Fruit fly (Drosophila melanogaster) whole organism, adult: ENCODE measurements around the gene KP78a.
A peak's percentile ranks its signal among the peaks of the same experiment; 100 is the strongest.

ENCODE experiments used
- CG11617 ChIP-seq: fragments of 200-800 bp; sonication (Bioruptor generic); optimal IDR thresholded peaks from 2 replicates; lab custom pipeline; 2017; ENCODE audit warnings: mild to moderate bottlenecking, missing biosample characterization, missing genetic modification reagents, missing genetic modification characterization
- CG12768 ChIP-seq: fragments of 200-800 bp; sonication (Bioruptor generic); optimal IDR thresholded peaks from 2 replicates; lab custom pipeline; 2017; ENCODE audit warnings: missing biosample characterization, missing genetic modification characterization, mild to moderate bottlenecking, moderate library complexity, missing genetic modification reagents
- CG14711 ChIP-seq: fragments of 200-800 bp; sonication (Bioruptor generic); optimal IDR thresholded peaks from 2 replicates; lab custom pipeline; 2018; ENCODE audit warnings: missing biosample characterization, mild to moderate bottlenecking, missing genetic modification characterization, moderate library complexity
- CG1620 ChIP-seq: fragments of 200-800 bp; sonication (Bioruptor generic); optimal IDR thresholded peaks from 2 replicates; lab custom pipeline; 2016; ENCODE audit warnings: missing biosample characterization, missing genetic modification characterization
- CG33017 ChIP-seq: fragments of 200-800 bp; sonication (Bioruptor generic); optimal IDR thresholded peaks from 2 replicates; lab custom pipeline; 2018; ENCODE audit warnings: missing biosample characterization, mild to moderate bottlenecking, missing genetic modification characterization, moderate library complexity
- CG5204 ChIP-seq: fragments of 200-800 bp; sonication (Bioruptor generic); optimal IDR thresholded peaks from 2 replicates; lab custom pipeline; 2016; ENCODE audit warnings: missing biosample characterization, missing genetic modification characterization
- CG7045 ChIP-seq: fragments of 200-800 bp; sonication (Bioruptor generic); optimal IDR thresholded peaks from 2 replicates; lab custom pipeline; 2017; ENCODE audit warnings: missing biosample characterization, mild to moderate bottlenecking, missing genetic modification characterization
- CG7101 ChIP-seq: fragments of 200-800 bp; sonication (Bioruptor generic); optimal IDR thresholded peaks from 2 replicates; lab custom pipeline; 2018; ENCODE audit warnings: missing biosample characterization, mild to moderate bottlenecking, missing genetic modification characterization, moderate library complexity
- Clk ChIP-seq: fragments of 200-800 bp; sonication (Bioruptor generic); optimal IDR thresholded peaks from 2 replicates; lab custom pipeline; 2017; ENCODE audit warnings: missing biosample characterization, missing genetic modification characterization
- Crg-1 ChIP-seq: fragments of 200-800 bp; sonication (Bioruptor generic); optimal IDR thresholded peaks from 2 replicates; lab custom pipeline; 2016; ENCODE audit warnings: missing biosample characterization, missing genetic modification characterization
- Hr96 ChIP-seq: fragments of 200-800 bp; sonication (Bioruptor generic); optimal IDR thresholded peaks from 2 replicates; lab custom pipeline; 2016; ENCODE audit warnings: missing biosample characterization, missing genetic modification characterization
- Mnt ChIP-seq: fragments of 200-800 bp; sonication (Bioruptor generic); optimal IDR thresholded peaks from 2 replicates; lab custom pipeline; 2016; ENCODE audit warnings: missing biosample characterization, mild to moderate bottlenecking, missing genetic modification characterization
- bab1 ChIP-seq: fragments of 200-800 bp; sonication (Bioruptor generic); optimal IDR thresholded peaks from 3 replicates; lab custom pipeline; 2019; ENCODE audit warnings: missing biosample characterization, mild to moderate bottlenecking, missing genetic modification characterization, moderate library complexity
- cic ChIP-seq: fragments of 200-800 bp; sonication (Bioruptor generic); optimal IDR thresholded peaks from 2 replicates; lab custom pipeline; 2017; ENCODE audit warnings: missing biosample characterization, mild to moderate bottlenecking, missing genetic modification characterization, moderate library complexity
- cnc ChIP-seq, 2 experiments: fragments of >200 bp; optimal IDR thresholded peaks; 2 replicates each; lab custom pipeline; 2017
- kay ChIP-seq: fragments of 200-800 bp; sonication (Bioruptor generic); peaks from one replicate; lab custom pipeline; 2016; ENCODE audit warnings: missing biosample characterization, missing genetic modification characterization, borderline replicate concordance
- ovo ChIP-seq: fragments of 200-800 bp; sonication (Bioruptor generic); optimal IDR thresholded peaks from 2 replicates; lab custom pipeline; 2016; ENCODE audit warnings: missing biosample characterization, missing genetic modification characterization
- pad ChIP-seq: fragments of 200-800 bp; sonication (Bioruptor generic); optimal IDR thresholded peaks from 3 replicates; lab custom pipeline; 2017; ENCODE audit warnings: missing biosample characterization, missing genetic modification characterization, mild to moderate bottlenecking, moderate library complexity, missing genetic modification reagents
- tj ChIP-seq: fragments of 200-800 bp; sonication (Bioruptor generic); optimal IDR thresholded peaks from 3 replicates; lab custom pipeline; 2017; ENCODE audit warnings: missing biosample characterization, mild to moderate bottlenecking, missing genetic modification characterization, moderate library complexity
- toe ChIP-seq: fragments of 200-800 bp; sonication (Bioruptor generic); optimal IDR thresholded peaks from 2 replicates; lab custom pipeline; 2016; ENCODE audit warnings: missing biosample characterization, missing genetic modification characterization

KP78a gene

DNA sequence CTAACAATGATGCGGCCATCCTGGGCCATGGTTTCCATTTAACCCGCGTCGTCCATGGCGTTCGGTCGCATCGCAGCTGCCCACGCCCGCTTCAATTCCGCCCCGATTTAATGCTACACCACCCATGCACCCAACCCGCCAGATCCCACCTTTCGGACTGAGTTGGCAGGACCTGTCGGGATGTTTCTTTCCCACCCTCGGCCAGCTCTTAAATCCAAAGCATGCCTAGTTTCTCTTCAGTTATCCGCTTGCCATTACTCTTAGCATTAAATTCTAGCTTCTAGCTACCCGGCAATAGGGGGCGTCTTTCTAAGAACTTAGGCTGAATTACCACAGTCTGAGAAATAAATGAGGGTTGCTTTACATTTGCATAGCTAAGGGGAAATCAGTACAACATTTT is 40.6 kb downstream of the KP78a start:
- TF ChIP-seq CG5204 (no peak), CG7045 (GFP tag; lab: Kevin White, UChicago) (no peak), tj (no peak), CG11617 (GFP tag; lab: Kevin White, UChicago) (no peak), pad (no peak), CG12768 (GFP tag; lab: Kevin White, UChicago) (no peak), cic (GFP tag; lab: Kevin White, UChicago) (no peak), Crg-1 (GFP tag; lab: Kevin White, UChicago) (no peak), bab1 (no peak), Hr96 (GFP tag; lab: Kevin White, UChicago) (no peak)

DNA sequence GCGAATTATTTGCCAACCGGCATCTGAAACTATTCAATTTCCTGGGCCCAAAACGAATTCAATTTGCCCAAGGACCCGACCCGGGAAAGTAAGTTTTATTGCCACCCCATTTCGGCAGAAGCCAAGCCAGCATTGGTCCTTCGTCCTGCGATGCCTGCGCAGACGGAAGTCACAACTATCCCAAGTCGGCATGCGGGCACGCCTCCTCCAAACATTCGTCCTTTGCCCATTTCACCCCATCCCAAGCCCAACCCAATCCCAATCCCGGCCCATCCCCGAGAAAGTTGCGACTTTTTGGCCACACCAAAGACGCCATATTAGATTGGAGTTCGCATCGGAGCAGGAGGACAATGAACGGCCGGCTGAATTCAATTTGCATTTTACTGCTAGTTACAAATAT is 42.3 kb downstream of the KP78a start:
- TF ChIP-seq tj (no peak), CG1620 (GFP tag; lab: Kevin White, UChicago) (no peak), cic (GFP tag; lab: Kevin White, UChicago) (no peak), Crg-1 (GFP tag; lab: Kevin White, UChicago) (no peak), Hr96 (GFP tag; lab: Kevin White, UChicago) (no peak), bab1 (no peak), CG5204 (no peak), ovo (GFP tag; lab: Kevin White, UChicago) (no peak), cnc (optimal IDR thresholded peaks at IDR 0.05; lab: Kevin White, UChicago) (no peak), Clk (GFP tag; lab: Kevin White, UChicago) (no peak), CG7101 (no peak), toe (GFP tag; lab: Kevin White, UChicago) (no peak), kay (GFP tag; lab: Kevin White, UChicago) (no peak), CG33017 (tag; lab: Kevin White, UChicago) (no peak), CG11617 (GFP tag; lab: Kevin White, UChicago) (no peak), Mnt (GFP tag; lab: Kevin White, UChicago) (no peak), CG7045 (GFP tag; lab: Kevin White, UChicago) (no peak), CG12768 (GFP tag; lab: Kevin White, UChicago) (no peak), pad (no peak), CG14711 (no peak)

DNA sequence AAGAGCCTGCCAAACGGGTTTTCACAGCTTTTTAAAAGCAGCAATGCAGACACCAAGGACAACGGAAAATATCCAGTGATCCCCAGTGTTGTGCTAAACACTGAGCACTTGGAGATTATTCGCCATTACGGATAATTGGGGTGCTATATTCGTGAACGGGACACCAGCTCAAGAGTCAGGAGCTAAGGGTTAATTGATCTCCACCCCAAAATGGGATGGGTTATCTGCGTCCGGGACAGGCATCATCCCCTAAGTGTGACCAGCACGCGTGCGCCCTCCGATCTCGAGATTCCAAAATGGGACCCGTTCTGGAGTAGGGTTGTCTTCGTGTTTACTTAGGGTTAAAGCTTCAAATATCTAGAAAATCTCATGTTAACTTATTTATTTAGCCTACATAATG is 47.0 kb downstream of the KP78a start:
- TF ChIP-seq Crg-1 (GFP tag; lab: Kevin White, UChicago): no peak

DNA sequence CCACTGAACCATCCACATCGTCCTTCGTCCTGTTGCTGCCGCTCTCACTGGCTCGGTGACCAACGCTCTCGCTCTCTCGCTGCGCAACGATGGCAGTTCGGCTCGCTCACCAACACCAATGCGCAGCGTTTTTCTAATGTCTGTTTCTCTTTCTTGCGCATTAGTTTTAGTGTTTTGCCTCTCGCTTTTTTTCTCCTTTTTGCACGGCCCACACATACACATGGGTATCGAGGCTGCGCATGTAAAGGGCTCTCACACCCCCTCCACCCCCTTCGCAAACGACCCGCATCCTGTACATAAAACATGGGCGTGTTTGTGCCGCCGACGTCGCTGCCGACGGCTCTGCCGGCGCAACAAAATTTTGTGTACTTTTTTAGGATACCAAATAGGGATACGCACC is 50.0 kb downstream of the KP78a start:
- TF ChIP-seq bab1: no peak
- TF ChIP-seq pad: peak; percentile 51
